Worm (Caenorhabditis elegans) whole organism, L1 larva: ENCODE data around the gene C25A8.1.
A peak's percentile ranks its signal among the peaks of the same experiment; 100 is the strongest.

Experiments
- F16B12.6 ChIP-seq: fragments of 150-350 bp; optimal IDR thresholded peaks from 2 replicates; lab custom pipeline; 2014; ENCODE audit warnings: missing biosample characterization, missing genetic modification characterization
- ama-1 ChIP-seq: fragments of 150-350 bp; optimal IDR thresholded peaks from 2 replicates; lab custom pipeline; 2014
- ces-1 ChIP-seq: fragments of 150-350 bp; optimal IDR thresholded peaks from 2 replicates; lab custom pipeline; 2014; ENCODE audit warnings: missing biosample characterization, missing genetic modification reagents, missing genetic modification characterization
- elt-3 ChIP-seq, 6 experiments: fragments of 150-350 bp in 1 of 6; sonication (generic microtip); optimal IDR thresholded peaks; 2 replicates each; lab custom pipeline; 2017 to 2018; ENCODE audit warnings: missing biosample characterization in 6 of 6, missing genetic modification characterization in 6 of 6, inconsistent platforms in 1 of 6
- fkh-8 ChIP-seq: sonication (generic microtip); optimal IDR thresholded peaks from 2 replicates; lab custom pipeline; 2016; ENCODE audit warnings: mild to moderate bottlenecking, missing genetic modification characterization, missing compliant biosample characterization
- fos-1 ChIP-seq: fragments of 150-350 bp; optimal IDR thresholded peaks from 2 replicates; lab custom pipeline; 2014; ENCODE audit warnings: missing biosample characterization, missing genetic modification characterization
- grh-1 ChIP-seq: fragments of 200-800 bp; sonication (Bioruptor generic); IDR thresholded peaks from 2 replicates; pipeline ENCODE4 v1.3.6; 2022; ENCODE audit warnings: missing genetic modification reagents, missing genetic modification characterization, missing compliant biosample characterization
- hlh-17 ChIP-seq: fragments of 200-800 bp; sonication (Bioruptor generic); optimal IDR thresholded peaks from 2 replicates; lab custom pipeline; 2018; ENCODE audit warnings: missing genetic modification characterization, mild to moderate bottlenecking, missing compliant biosample characterization, moderate library complexity, borderline replicate concordance
- isw-1 ChIP-seq: fragments of 200-800 bp; sonication (Bioruptor generic); IDR thresholded peaks from 2 replicates; pipeline ENCODE4 v1.3.6; 2022; ENCODE audit warnings: missing genetic modification characterization, missing compliant biosample characterization
- lin-13 ChIP-seq: fragments of 150-350 bp; optimal IDR thresholded peaks from 2 replicates; lab custom pipeline; 2014; ENCODE audit warnings: missing biosample characterization, missing genetic modification reagents, missing genetic modification characterization
- lin-39 ChIP-seq: fragments of 150-350 bp; optimal IDR thresholded peaks from 2 replicates; lab custom pipeline; 2014; ENCODE audit warnings: missing biosample characterization, missing genetic modification reagents, missing genetic modification characterization
- lir-3 ChIP-seq: sonication (generic microtip); optimal IDR thresholded peaks from 2 replicates; lab custom pipeline; 2016; ENCODE audit warnings: mild to moderate bottlenecking, missing genetic modification characterization, moderate library complexity, missing compliant biosample characterization; ENCODE audit not compliant: poor library complexity
- mdl-1 ChIP-seq, 2 experiments: fragments of 150-350 bp; optimal IDR thresholded peaks; 2 replicates each; lab custom pipeline; 2014 to 2017; ENCODE audit warnings: missing biosample characterization in 2 of 2, missing genetic modification characterization in 2 of 2, inconsistent platforms in 1 of 2
- mep-1 ChIP-seq: fragments of 150-350 bp; optimal IDR thresholded peaks from 2 replicates; lab custom pipeline; 2014; ENCODE audit warnings: missing biosample characterization, missing genetic modification characterization
- nhr-20 ChIP-seq: sonication (generic microtip); optimal IDR thresholded peaks from 2 replicates; lab custom pipeline; 2016; ENCODE audit warnings: mild to moderate bottlenecking, missing genetic modification characterization, missing compliant biosample characterization
- nhr-77 ChIP-seq: fragments of 150-350 bp; optimal IDR thresholded peaks from 2 replicates; lab custom pipeline; 2014; ENCODE audit warnings: missing biosample characterization, missing genetic modification characterization
- nhr-85 ChIP-seq: sonication (generic microtip); peaks from one replicate; lab custom pipeline; 2016; ENCODE audit warnings: missing genetic modification characterization, inconsistent platforms, missing compliant biosample characterization
- nhr-90 ChIP-seq: sonication (generic microtip); optimal IDR thresholded peaks from 2 replicates; lab custom pipeline; 2016; ENCODE audit warnings: mild to moderate bottlenecking, missing genetic modification characterization, missing compliant biosample characterization; ENCODE audit not compliant: poor library complexity
- skn-1 ChIP-seq: fragments of 150-350 bp; optimal IDR thresholded peaks from 2 replicates; lab custom pipeline; 2014; ENCODE audit warnings: missing biosample characterization, missing genetic modification characterization
- sup-37 ChIP-seq: fragments of 200-800 bp; sonication (Bioruptor generic); optimal IDR thresholded peaks from 2 replicates; lab custom pipeline; 2018; ENCODE audit warnings: mild to moderate bottlenecking, missing genetic modification characterization, missing compliant biosample characterization
- tbx-2 ChIP-seq: sonication (generic microtip); optimal IDR thresholded peaks from 2 replicates; lab custom pipeline; 2016; ENCODE audit warnings: missing genetic modification characterization, missing compliant biosample characterization
- unc-130 ChIP-seq: fragments of 150-350 bp; optimal IDR thresholded peaks from 2 replicates; lab custom pipeline; 2017; ENCODE audit warnings: missing biosample characterization, missing genetic modification characterization, inconsistent platforms
- unc-62 ChIP-seq: fragments of 150-350 bp; optimal IDR thresholded peaks from 2 replicates; lab custom pipeline; 2014; ENCODE audit warnings: missing biosample characterization, missing genetic modification reagents, missing genetic modification characterization
- zip-4 ChIP-seq: fragments of 200-800 bp; sonication (Bioruptor generic); optimal IDR thresholded peaks from 2 replicates; lab custom pipeline; 2018; ENCODE audit warnings: mild to moderate bottlenecking, missing genetic modification characterization, moderate library complexity, missing compliant biosample characterization

Gene C25A8.1

DNA sequence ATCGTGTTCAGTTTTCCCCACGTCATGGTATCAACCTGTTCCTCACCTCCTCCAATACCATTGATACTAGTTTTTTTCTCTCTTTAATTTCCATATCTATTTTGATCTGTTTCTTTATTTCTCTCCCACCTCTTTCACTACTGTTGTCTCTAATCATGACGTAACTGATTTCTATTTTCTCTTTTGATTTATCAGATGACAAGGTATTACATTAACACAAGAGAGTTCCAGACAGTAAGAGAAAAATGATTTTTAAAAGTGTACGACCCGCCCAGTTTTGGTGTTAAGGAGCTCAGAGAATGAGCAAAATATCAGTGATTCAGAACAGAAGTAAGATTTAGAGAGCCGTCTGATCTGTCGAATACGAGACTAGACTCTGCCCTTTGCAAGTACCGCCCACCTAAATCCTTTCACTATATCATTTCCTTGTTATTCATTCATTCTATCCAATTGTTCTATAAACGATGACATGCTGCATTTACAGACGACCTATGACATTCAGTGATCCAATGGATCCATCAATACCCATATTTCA is 38.8 kb downstream of the C25A8.1 start, which contains the start of gene nhr-105 (continued):
- peak; percentile 62 for TF ChIP-seq tbx-2 (tag; lab: Kevin White, UChicago)

DNA sequence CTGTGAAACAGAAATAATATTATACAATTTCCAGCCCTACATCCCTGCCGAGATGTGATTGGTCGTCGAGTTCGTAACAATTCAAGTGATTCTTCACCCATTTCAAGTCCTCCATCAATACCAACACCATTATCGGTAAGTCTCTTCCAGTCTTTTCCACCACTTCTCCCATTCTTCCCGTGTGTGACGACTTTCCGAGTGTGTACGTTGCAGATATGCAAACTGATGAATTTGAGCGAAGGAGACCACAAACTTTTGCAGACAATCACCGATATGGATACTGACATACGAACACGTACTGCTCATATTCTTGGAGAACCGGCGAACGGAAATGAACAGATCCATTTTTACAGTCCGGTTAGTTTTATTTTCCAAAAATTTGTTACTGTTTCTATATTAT is 40.6 kb downstream of the C25A8.1 start:
- no peak for TF ChIP-seq zip-4 (GFP tag; lab: Kevin White, UChicago)
- peak; percentile 4 for TF ChIP-seq nhr-85
- 0 out of 2 replicates have a peak, but pooled peaks have one; percentile 4 for TF ChIP-seq grh-1 (GFP tag; lab: Robert Waterston, UW)
- TF ChIP-seq, all 84 proteins: peak for 2

DNA sequence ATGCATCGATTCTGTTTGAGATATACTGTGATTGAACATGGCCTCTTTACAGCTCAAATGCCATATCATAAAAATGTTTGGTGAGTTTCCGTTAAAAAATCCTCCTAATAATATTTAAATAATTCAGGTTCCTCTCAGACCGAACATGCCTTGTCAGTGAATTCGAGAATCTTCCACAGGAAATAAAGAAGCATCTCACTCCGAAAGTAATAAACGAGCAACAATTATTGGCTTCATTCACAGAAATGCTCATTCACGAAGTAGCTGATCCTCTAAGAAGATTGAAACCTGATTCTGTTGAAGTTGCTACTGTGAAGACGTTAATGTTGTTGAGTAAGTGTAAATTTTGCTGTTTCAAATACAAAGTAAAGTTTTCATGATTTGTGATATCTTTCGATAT is 41.2 kb downstream of the C25A8.1 start:
- TF ChIP-seq zip-4 (GFP tag; lab: Kevin White, UChicago) (no peak), ama-1 (lab: Kevin White, UChicago) (no peak), lin-13 (GFP tag; lab: Kevin White, UChicago) (no peak), fkh-8 (tag; lab: Kevin White, UChicago) (no peak), unc-130 (no peak), isw-1 (no peak), elt-3 (tag; optimal IDR thresholded peaks at IDR 0.05; lab: Kevin White, UChicago) (no peak), F16B12.6 (no peak), unc-62 (GFP tag; lab: Kevin White, UChicago) (no peak), nhr-90 (tag; lab: Kevin White, UChicago) (no peak), mdl-1 (tag; optimal IDR thresholded peaks at IDR 0.05; lab: Kevin White, UChicago) (no peak), nhr-77 (tag; lab: Kevin White, UChicago) (no peak), skn-1 (tag; lab: Kevin White, UChicago) (no peak), lin-39 (tag; lab: Kevin White, UChicago) (no peak)
- TF ChIP-seq, all 84 proteins: peak for 0

DNA sequence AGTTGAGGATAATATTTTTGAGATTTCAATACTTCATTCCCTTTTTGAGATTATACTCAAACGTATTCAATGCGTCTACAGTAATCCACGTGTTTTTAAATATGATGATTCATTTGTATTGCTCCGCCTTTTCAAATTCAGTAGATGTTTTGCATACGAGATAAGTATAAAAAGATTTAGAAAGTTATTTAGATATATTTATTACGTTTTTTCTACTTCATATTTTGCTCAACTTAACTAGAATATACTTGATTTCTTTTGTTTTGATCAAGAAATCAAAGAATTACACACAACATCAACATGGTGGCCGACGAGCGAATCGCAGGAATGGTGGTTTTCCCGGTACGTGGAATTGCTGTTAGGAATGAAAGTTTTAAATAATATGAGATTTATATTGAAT is 46.7 kb downstream of the C25A8.1 start, which contains the start of gene srx-50:
TSS of gene srx-50 (plus strand) at position 301 of the 400 bp plus-strand sequence.
- TF ChIP-seq hlh-17 (no peak), ces-1 (GFP tag; lab: Kevin White, UChicago) (no peak), lir-3 (no peak), mep-1 (tag; lab: Kevin White, UChicago) (no peak), sup-37 (no peak), fos-1 (tag; lab: Kevin White, UChicago) (no peak), nhr-90 (tag; lab: Kevin White, UChicago) (no peak), nhr-20 (tag; lab: Kevin White, UChicago) (no peak)
